Worm (Caenorhabditis elegans): ENCODE measurements around the gene Y70C5A.2.

ce11 chrV:16575900-16576299, 47.1 kb downstream of the Y70C5A.2 start, which contains the start of gene str-151:
- TF ChIP-seq flt-1 (GFP tag; IDR thresholded peaks at IDR 0.05) = no peak
- TF ChIP-seq cog-1 (tag; optimal IDR thresholded peaks at IDR 0.05) = no peak
- no peak for TF ChIP-seq ztf-23 (GFP tag; IDR thresholded peaks at IDR 0.05)
- no peak for TF ChIP-seq ztf-29 (GFP tag; IDR thresholded peaks at IDR 0.05)
